Worm (Caenorhabditis elegans): Measurements from ENCODE around the gene F16B12.6.

F16B12.6 gene

ce11 chrX:14115480-14116161 lies 13.5 kb downstream of the F16B12.6 start, which contains the start of gene F28H6.7 (continued):
- no peak for TF ChIP-seq egl-27 (tag; optimal IDR thresholded peaks at IDR 0.05)
- TF ChIP-seq lin-11 (tag; optimal IDR thresholded peaks at IDR 0.05): no peak
- no peak for TF ChIP-seq ztf-1 (GFP tag; conservative IDR thresholded peaks at IDR 0.05)

DNA sequence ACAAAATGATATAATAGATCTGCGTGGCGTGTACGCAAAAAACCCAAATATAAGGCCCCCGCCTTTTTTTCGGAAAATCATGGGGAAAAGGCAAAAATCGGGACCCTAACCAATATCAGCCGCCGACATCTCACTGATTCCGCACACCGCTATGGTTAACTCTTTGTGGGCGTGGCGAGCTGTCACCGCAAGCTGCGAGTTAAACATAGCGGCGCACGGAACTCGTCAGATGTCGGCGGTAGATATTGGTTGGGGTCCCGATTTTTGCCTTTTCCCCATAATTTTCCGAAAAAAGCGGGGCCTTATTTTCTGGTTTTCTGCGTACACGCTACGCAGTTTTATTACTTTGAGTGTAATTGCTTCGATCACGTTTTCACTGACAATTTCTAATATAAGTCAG lies 16.6 kb downstream of the F16B12.6 start:
- TF ChIP-seq ztf-4 (tag; optimal IDR thresholded peaks at IDR 0.05) (no peak), nhr-21 (tag; optimal IDR thresholded peaks at IDR 0.05) (no peak), ztf-11 (tag; optimal IDR thresholded peaks at IDR 0.05) (no peak), gmeb-1 (tag; optimal IDR thresholded peaks at IDR 0.05) (no peak), egl-27 (tag; optimal IDR thresholded peaks at IDR 0.05) (no peak), F13H6.1 (tag; optimal IDR thresholded peaks at IDR 0.05) (no peak), lin-11 (tag; optimal IDR thresholded peaks at IDR 0.05) (no peak), nhr-237 (tag; optimal IDR thresholded peaks at IDR 0.05) (no peak), alr-1 (tag; optimal IDR thresholded peaks at IDR 0.05) (no peak), unc-39 (tag; optimal IDR thresholded peaks at IDR 0.05) (no peak), skn-1 (tag; optimal IDR thresholded peaks at IDR 0.05) (no peak), lin-13 (GFP tag; optimal IDR thresholded peaks at IDR 0.05) (no peak), aly-2 (tag; optimal IDR thresholded peaks at IDR 0.05) (no peak), elt-3 (tag; optimal IDR thresholded peaks at IDR 0.05) (no peak), nhr-12 (tag; optimal IDR thresholded peaks at IDR 0.05) (no peak), elt-1 (tag; optimal IDR thresholded peaks at IDR 0.05) (no peak), dmd-4 (tag; optimal IDR thresholded peaks at IDR 0.05) (no peak), mdl-1 (tag; optimal IDR thresholded peaks at IDR 0.05) (no peak), nhr-10 (tag; optimal IDR thresholded peaks at IDR 0.05) (no peak)

ce11 chrX:14125870-14126269 lies 23.8 kb downstream of the F16B12.6 start, which contains the start of gene F28H6.6:
F28H6.6 (minus strand) TSS chrX:14125879.
- TF ChIP-seq sma-3 (GFP tag; optimal IDR thresholded peaks at IDR 0.05) (no peak), elt-1 (tag; optimal IDR thresholded peaks at IDR 0.05) (no peak), skn-1 (tag; optimal IDR thresholded peaks at IDR 0.05) (no peak), egl-27 (tag; optimal IDR thresholded peaks at IDR 0.05) (no peak)

- TF ChIP-seq unc-55 (GFP tag; optimal IDR thresholded peaks at IDR 0.05) (peak; percentile 47), snpc-4 (tag; optimal IDR thresholded peaks at IDR 0.05) (no peak), fos-1 (tag; optimal IDR thresholded peaks at IDR 0.05) (peak; percentile 17)
These were observed 25.3 kb downstream of the F16B12.6 start, which contains the start of gene F28H6.4 for ce11 chrX:14127291-14127922. F28H6.4 (plus strand) TSS chrX:14127872.

DNA sequence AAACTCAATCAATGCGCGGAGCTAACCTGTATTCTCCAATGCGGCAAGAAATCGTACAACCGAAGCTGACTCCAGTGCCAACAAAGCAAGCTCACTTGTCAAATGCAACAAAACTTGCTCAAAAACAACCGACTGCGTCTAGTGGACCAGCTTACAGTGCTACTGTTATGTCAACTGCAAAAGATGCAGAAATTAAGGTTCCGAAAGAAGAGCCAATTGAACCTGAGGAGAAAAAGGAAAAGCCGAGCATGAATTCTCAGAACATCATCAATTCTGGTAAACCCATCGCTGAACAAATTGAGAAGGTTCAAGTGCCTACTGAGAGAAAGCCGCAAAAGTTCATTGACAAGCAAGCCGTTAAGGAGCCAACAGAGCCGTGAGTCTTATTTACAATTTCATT lies 29.4 kb downstream of the F16B12.6 start:
- TF ChIP-seq dmd-4 (tag; optimal IDR thresholded peaks at IDR 0.05): no peak
- no peak for TF ChIP-seq nhr-25 (tag; optimal IDR thresholded peaks at IDR 0.05)

DNA sequence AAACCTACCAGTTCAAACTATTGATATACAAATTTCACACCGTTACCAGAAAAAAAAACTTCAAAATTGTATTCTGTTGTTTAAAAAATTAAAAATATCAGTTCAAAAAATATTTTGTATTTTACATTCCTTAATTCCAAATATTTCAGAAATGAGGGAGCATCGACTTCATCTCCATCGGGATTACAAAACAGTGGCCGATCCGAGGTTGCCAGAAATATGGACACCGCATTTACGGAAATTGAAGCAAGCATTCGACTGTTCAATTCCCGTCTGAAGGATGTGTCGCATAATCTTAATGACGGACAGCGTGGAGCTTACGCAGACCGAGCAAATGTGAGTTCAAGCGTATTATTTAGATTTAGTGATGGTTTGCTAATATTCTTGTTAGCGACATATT lies 30.6 kb downstream of the F16B12.6 start:
- TF ChIP-seq ZK546.5 (tag; optimal IDR thresholded peaks at IDR 0.05): no peak
- no peak for TF ChIP-seq ztf-1 (GFP tag; conservative IDR thresholded peaks at IDR 0.05)
- no peak for TF ChIP-seq F13H6.1 (tag; optimal IDR thresholded peaks at IDR 0.05)
- no peak for TF ChIP-seq elt-1 (tag; optimal IDR thresholded peaks at IDR 0.05)
- TF ChIP-seq C34F6.9 (tag; optimal IDR thresholded peaks at IDR 0.05): no peak
- TF ChIP-seq mab-5 (tag; optimal IDR thresholded peaks at IDR 0.05): no peak
- no peak for TF ChIP-seq nhr-10 (tag; optimal IDR thresholded peaks at IDR 0.05)
- no peak for TF ChIP-seq lin-13 (GFP tag; optimal IDR thresholded peaks at IDR 0.05)

DNA sequence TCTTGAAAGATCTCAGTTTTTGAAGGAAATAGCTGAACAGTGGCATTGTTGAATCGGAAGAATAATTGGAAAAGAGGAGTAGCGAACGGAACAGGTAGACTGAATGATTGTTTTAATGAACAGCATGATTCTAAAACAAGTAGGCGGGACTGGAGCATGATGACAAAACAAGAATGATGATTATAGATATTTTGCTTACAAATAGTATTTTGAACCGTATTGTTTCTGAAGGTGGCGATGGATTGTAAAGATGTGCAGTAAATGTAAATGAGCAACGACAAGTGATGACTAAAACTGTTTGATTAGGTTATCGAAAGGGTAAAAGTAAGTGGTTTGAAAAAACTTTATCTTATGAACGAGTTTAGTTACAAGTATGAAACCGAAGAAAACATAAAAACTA lies 32.1 kb downstream of the F16B12.6 start, which contains the start of gene F28H6.8:
Gene F28H6.8, minus strand, starts transcription at position 101 of the 400 bp plus-strand sequence.
- TF ChIP-seq nhr-12 (tag; optimal IDR thresholded peaks at IDR 0.05): no peak
- TF ChIP-seq Y55F3AM.14 (GFP tag; optimal IDR thresholded peaks at IDR 0.05): no peak
- no peak for TF ChIP-seq sma-9 (GFP tag; optimal IDR thresholded peaks at IDR 0.05)
- TF ChIP-seq sma-9 (tag; optimal IDR thresholded peaks at IDR 0.05): no peak
- no peak for TF ChIP-seq C34F6.9 (tag; optimal IDR thresholded peaks at IDR 0.05)
- TF ChIP-seq sma-3 (GFP tag; optimal IDR thresholded peaks at IDR 0.05): no peak
- TF ChIP-seq blmp-1 (tag; optimal IDR thresholded peaks at IDR 0.05; ENCODE audit: insufficient read depth): no peak
- no peak for TF ChIP-seq skn-1 (tag; optimal IDR thresholded peaks at IDR 0.05)
- TF ChIP-seq ztf-1 (GFP tag; conservative IDR thresholded peaks at IDR 0.05): no peak
- TF ChIP-seq elt-3 (tag; optimal IDR thresholded peaks at IDR 0.05): no peak
- no peak for TF ChIP-seq unc-62 (GFP tag; optimal IDR thresholded peaks at IDR 0.05)
- TF ChIP-seq lin-39 (tag; optimal IDR thresholded peaks at IDR 0.05): no peak
- no peak for TF ChIP-seq nhr-11 (tag; optimal IDR thresholded peaks at IDR 0.05)
- no peak for TF ChIP-seq ceh-82 (tag; optimal IDR thresholded peaks at IDR 0.05)

Data from whole organism, L2 larva.